Fruit fly (Drosophila melanogaster) ovary, adult (tissue): ENCODE results near the gene CG33700.

Source experiments
- CG17801 ChIP-seq: fragments of 200-800 bp; optimal IDR thresholded peaks from 2 replicates; lab custom pipeline; 2019; ENCODE audit warnings: missing biosample characterization, mild to moderate bottlenecking, missing genetic modification characterization, moderate library complexity; ENCODE audit not compliant: partially characterized antibody

Gene CG33700

dm6 chr3L:9525444-9525843 is at the start of gene CG33700:
CG33700 (minus strand) TSS chr3L:9525544.
- no peak for TF ChIP-seq CG17801

- no peak for TF ChIP-seq CG17801
Measured at dm6 chr3L:9571629-9572028, 46.3 kb upstream of the CG33700 start.

dm6 chr3L:9569849-9570248 is 44.5 kb upstream of the CG33700 start:
- no peak for TF ChIP-seq CG17801

- no peak for TF ChIP-seq CG17801
Measured at dm6 chr3L:9569194-9569593, 43.9 kb upstream of the CG33700 start.

- TF ChIP-seq CG17801: no peak
Measured at dm6 chr3L:9567748-9568147, 42.4 kb upstream of the CG33700 start.

- TF ChIP-seq CG17801: no peak
Measured at dm6 chr3L:9566849-9567248, 41.5 kb upstream of the CG33700 start.

- TF ChIP-seq CG17801: no peak
Measured at dm6 chr3L:9559040-9559439, 33.7 kb upstream of the CG33700 start.

dm6 chr3L:9556666-9557065 is 31.3 kb upstream of the CG33700 start:
- no peak for TF ChIP-seq CG17801

dm6 chr3L:9555004-9555403 is 29.7 kb upstream of the CG33700 start:
- TF ChIP-seq CG17801: no peak

dm6 chr3L:9552190-9552809 is 27.0 kb upstream of the CG33700 start:
- TF ChIP-seq CG17801: peak; percentile 24

dm6 chr3L:9550873-9551580 is 25.7 kb upstream of the CG33700 start:
- TF ChIP-seq CG17801: no peak

dm6 chr3L:9549690-9550303 is 24.5 kb upstream of the CG33700 start:
- TF ChIP-seq CG17801: no peak

dm6 chr3L:9548800-9549199 is 23.5 kb upstream of the CG33700 start:
- TF ChIP-seq CG17801: no peak

dm6 chr3L:9547910-9548309 is 22.6 kb upstream of the CG33700 start:
- TF ChIP-seq CG17801: no peak

- peak; percentile 44 for TF ChIP-seq CG17801
Measured at dm6 chr3L:9546875-9547324, 21.6 kb upstream of the CG33700 start, which contains the start of gene CG42673. CG42673 (plus strand) TSS chr3L:9547220.

dm6 chr3L:9543899-9544298 is 18.6 kb upstream of the CG33700 start, which contains the start of gene Ir67a:
Ir67a (minus strand) TSS chr3L:9543999.
- TF ChIP-seq CG17801: no peak

- no peak for TF ChIP-seq CG17801
Measured at dm6 chr3L:9528835-9529234, 3.5 kb upstream of the CG33700 start, which contains the start of gene Or67a. Or67a (plus strand) TSS chr3L:9529067.

- no peak for TF ChIP-seq CG17801
Measured at dm6 chr3L:9513309-9513708, 12.0 kb downstream of the CG33700 start, which contains the start of gene CG33702. CG33702 (minus strand) TSS chr3L:9513409.
